Worm (Caenorhabditis elegans) whole organism, young adult: Measurements from ENCODE around the gene srw-4.

Source experiments
- F23B12.7 ChIP-seq: sonication (generic microtip); optimal IDR thresholded peaks from 2 replicates; lab custom pipeline; 2017; ENCODE audit warnings: missing genetic modification characterization, mild to moderate bottlenecking, missing compliant biosample characterization, antibody characterized with exemption, moderate library complexity; ENCODE audit not compliant: insufficient read depth
- F55B11.4 ChIP-seq: sonication (generic microtip); optimal IDR thresholded peaks from 2 replicates; lab custom pipeline; 2016; ENCODE audit warnings: missing compliant biosample characterization, missing genetic modification characterization, borderline replicate concordance; ENCODE audit not compliant: insufficient read depth
- K11D2.4 ChIP-seq: fragments of 200-800 bp; sonication (Bioruptor generic); IDR thresholded peaks from 2 replicates; pipeline ENCODE4 v1.3.6; 2022; ENCODE audit warnings: missing genetic modification reagents, missing genetic modification characterization, missing compliant biosample characterization
- K12H6.12 ChIP-seq: fragments of 200-800 bp; sonication (Bioruptor generic); optimal IDR thresholded peaks from 2 replicates; lab custom pipeline; 2018; ENCODE audit warnings: mild to moderate bottlenecking, missing genetic modification characterization, missing compliant biosample characterization
- T26A5.8 ChIP-seq: sonication (generic microtip); optimal IDR thresholded peaks from 2 replicates; lab custom pipeline; 2016; ENCODE audit warnings: missing genetic modification characterization, missing compliant biosample characterization
- Y53G8AR.9 ChIP-seq: fragments of 200-800 bp; sonication (Bioruptor generic); conservative IDR thresholded peaks from 2 replicates; pipeline ENCODE4 v1.3.6; 2022; ENCODE audit warnings: missing genetic modification reagents, missing genetic modification characterization, missing compliant biosample characterization
- akir-1 ChIP-seq: fragments of 200-800 bp; sonication (Bioruptor generic); optimal IDR thresholded peaks from 2 replicates; lab custom pipeline; 2018; ENCODE audit warnings: mild to moderate bottlenecking, missing genetic modification characterization, moderate library complexity, missing compliant biosample characterization
- ama-1 ChIP-seq, 3 experiments: fragments of 150-350 bp in 1 of 3; sonication (generic microtip) in 2 of 3; optimal IDR thresholded peaks; 2 replicates each; lab custom pipeline; 2014 to 2018; ENCODE audit warnings: missing biosample characterization in 2 of 3, missing genetic modification characterization in 2 of 3, missing genetic modification reagents in 2 of 3
- atf-7 ChIP-seq: sonication (generic microtip); optimal IDR thresholded peaks from 2 replicates; lab custom pipeline; 2017; ENCODE audit warnings: mild to moderate bottlenecking, missing genetic modification characterization, missing compliant biosample characterization
- bed-1 ChIP-seq: fragments of 200-800 bp; sonication (Bioruptor generic); IDR thresholded peaks from 2 replicates; pipeline ENCODE4 v1.3.6; 2022; ENCODE audit warnings: missing genetic modification reagents, missing genetic modification characterization, missing compliant biosample characterization
- bed-2 ChIP-seq: fragments of 200-800 bp; sonication (Bioruptor generic); IDR thresholded peaks from 2 replicates; pipeline ENCODE4 v1.3.6; 2022; ENCODE audit warnings: missing genetic modification reagents, missing genetic modification characterization, missing compliant biosample characterization
- ccch-3 ChIP-seq: fragments of 200-800 bp; sonication (Bioruptor generic); optimal IDR thresholded peaks from 2 replicates; lab custom pipeline; 2018; ENCODE audit warnings: mild to moderate bottlenecking, missing genetic modification characterization, missing compliant biosample characterization
- cebp-1 ChIP-seq, 2 experiments: fragments of 200-800 bp in 1 of 2; sonication (Bioruptor generic) in 1 of 2; sonication (generic microtip) in 1 of 2; IDR thresholded peaks in 1 of 2; optimal IDR thresholded peaks in 1 of 2; 2 replicates each; pipeline versions ENCODE4 v1.3.6 to Lab custom; 2017 to 2022; ENCODE audit warnings: missing compliant biosample characterization in 2 of 2, missing genetic modification characterization in 2 of 2, mild to moderate bottlenecking in 1 of 2, missing genetic modification reagents in 1 of 2, moderate library complexity in 1 of 2
- cebp-2 ChIP-seq: fragments of 200-800 bp; sonication (Bioruptor generic); IDR thresholded peaks from 2 replicates; pipeline ENCODE4 v1.3.6; 2022; ENCODE audit warnings: missing genetic modification characterization, missing compliant biosample characterization
- ceh-40 ChIP-seq: fragments of 200-800 bp; sonication (Bioruptor generic); IDR thresholded peaks from 2 replicates; pipeline ENCODE4 v1.3.6; 2022; ENCODE audit warnings: missing genetic modification characterization, missing compliant biosample characterization
- die-1 ChIP-seq: sonication (generic microtip); optimal IDR thresholded peaks from 2 replicates; lab custom pipeline; 2016; ENCODE audit warnings: missing genotype, mild to moderate bottlenecking, missing genetic modification characterization, missing compliant biosample characterization
- egl-18 ChIP-seq: fragments of 200-800 bp; sonication (Bioruptor generic); IDR thresholded peaks from 2 replicates; pipeline ENCODE4 v1.3.6; 2022; ENCODE audit warnings: missing genetic modification reagents, missing genetic modification characterization, missing compliant biosample characterization
- hlh-26 ChIP-seq: fragments of 200-800 bp; sonication (Bioruptor generic); conservative IDR thresholded peaks from 2 replicates; pipeline ENCODE4 v1.3.6; 2022; ENCODE audit warnings: missing genetic modification reagents, missing genetic modification characterization, missing compliant biosample characterization
- lin-26 ChIP-seq: fragments of 200-800 bp; sonication (Bioruptor generic); IDR thresholded peaks from 2 replicates; pipeline ENCODE4 v1.3.6; 2022; ENCODE audit warnings: missing genetic modification reagents, missing genetic modification characterization, missing compliant biosample characterization
- lin-40 ChIP-seq: sonication (generic microtip); optimal IDR thresholded peaks from 2 replicates; lab custom pipeline; 2016; ENCODE audit warnings: missing genetic modification characterization, mild to moderate bottlenecking, missing compliant biosample characterization, missing genotype, missing genetic modification reagents
- lin-54 ChIP-seq: fragments of 200-800 bp; sonication (Bioruptor generic); optimal IDR thresholded peaks from 2 replicates; lab custom pipeline; 2018; ENCODE audit warnings: mild to moderate bottlenecking, missing genetic modification characterization, missing compliant biosample characterization
- madf-6 ChIP-seq: fragments of 200-800 bp; sonication (Bioruptor generic); IDR thresholded peaks from 2 replicates; pipeline ENCODE4 v1.3.6; 2022; ENCODE audit warnings: missing genetic modification reagents, missing genetic modification characterization, missing compliant biosample characterization
- mes-4 ChIP-seq: sonication (generic microtip); optimal IDR thresholded peaks from 2 replicates; lab custom pipeline; 2016; ENCODE audit warnings: missing genotype, missing genetic modification characterization, missing compliant biosample characterization
- nfya-2 ChIP-seq: fragments of 200-800 bp; sonication (Bioruptor generic); IDR thresholded peaks from 2 replicates; pipeline ENCODE4 v1.3.6; 2022; ENCODE audit warnings: missing genetic modification reagents, missing genetic modification characterization, missing compliant biosample characterization
- nhr-27 ChIP-seq: fragments of 200-800 bp; sonication (Bioruptor generic); optimal IDR thresholded peaks from 2 replicates; lab custom pipeline; 2018; ENCODE audit warnings: mild to moderate bottlenecking, missing genetic modification characterization, moderate library complexity, missing compliant biosample characterization
- nhr-80 ChIP-seq: sonication (generic microtip); optimal IDR thresholded peaks from 2 replicates; lab custom pipeline; 2016; ENCODE audit warnings: missing genetic modification characterization, missing compliant biosample characterization
- repo-1 ChIP-seq: sonication (generic microtip); optimal IDR thresholded peaks from 2 replicates; lab custom pipeline; 2017; ENCODE audit warnings: mild to moderate bottlenecking, missing genetic modification characterization, missing compliant biosample characterization
- rpc-1 ChIP-seq, 2 experiments: fragments of 150-350 bp in 1 of 2; sonication (generic microtip) in 1 of 2; optimal IDR thresholded peaks; 2 replicates each; lab custom pipeline; 2014 to 2018; ENCODE audit warnings: missing biosample characterization in 1 of 2, missing genetic modification characterization in 1 of 2, missing genetic modification reagents in 1 of 2, missing genotype in 1 of 2
- sptf-2 ChIP-seq: fragments of 200-800 bp; sonication (Bioruptor generic); optimal IDR thresholded peaks from 2 replicates; lab custom pipeline; 2018; ENCODE audit warnings: mild to moderate bottlenecking, missing genetic modification characterization, missing compliant biosample characterization
- unc-130 ChIP-seq: sonication (generic microtip); optimal IDR thresholded peaks from 2 replicates; lab custom pipeline; 2016; ENCODE audit warnings: missing genetic modification reagents, missing genetic modification characterization, missing compliant biosample characterization
- ztf-28 ChIP-seq: fragments of 200-800 bp; sonication (Bioruptor generic); IDR thresholded peaks from 2 replicates; pipeline ENCODE4 v1.3.6; 2022; ENCODE audit warnings: missing genetic modification reagents, missing genetic modification characterization, missing compliant biosample characterization
- ztf-6 ChIP-seq: fragments of 200-800 bp; sonication (Bioruptor generic); IDR thresholded peaks from 2 replicates; pipeline ENCODE4 v1.3.6; 2022; ENCODE audit warnings: missing genetic modification reagents, missing genetic modification characterization, missing compliant biosample characterization

The srw-4 gene

DNA sequence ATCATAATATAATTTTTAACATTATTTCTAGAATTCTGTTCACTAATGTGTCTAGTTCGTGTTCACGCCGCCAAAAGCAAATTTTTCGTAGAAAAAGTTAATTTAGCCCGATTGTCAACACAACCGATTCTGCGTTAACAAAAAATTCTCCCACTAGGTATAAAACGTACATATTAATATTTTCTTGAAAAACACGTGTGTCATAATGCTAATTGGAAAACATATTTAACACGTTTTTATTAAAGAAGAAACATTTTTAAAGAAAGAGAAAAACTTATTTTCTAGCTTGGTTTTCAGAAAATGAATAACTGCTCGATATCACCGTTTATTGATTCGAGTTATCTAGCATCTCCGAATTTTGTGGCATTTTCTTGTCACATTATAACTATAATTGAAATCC is 18.5 kb downstream of the srw-4 start, which contains the start of gene srh-243:
TSS of gene srh-243 (plus strand) at position 301 of the 400 bp plus-strand sequence.
- TF ChIP-seq ztf-6 (GFP tag; lab: Robert Waterston, UW): no peak
- no peak for TF ChIP-seq K11D2.4 (GFP tag; lab: Robert Waterston, UW)
- TF ChIP-seq mes-4 (tag; lab: Kevin White, UChicago): no peak
- no peak for TF ChIP-seq ceh-40 (GFP tag; lab: Robert Waterston, UW)
- TF ChIP-seq K12H6.12 (tag; lab: Kevin White, UChicago): no peak
- no peak for TF ChIP-seq F55B11.4
- no peak for TF ChIP-seq unc-130

DNA sequence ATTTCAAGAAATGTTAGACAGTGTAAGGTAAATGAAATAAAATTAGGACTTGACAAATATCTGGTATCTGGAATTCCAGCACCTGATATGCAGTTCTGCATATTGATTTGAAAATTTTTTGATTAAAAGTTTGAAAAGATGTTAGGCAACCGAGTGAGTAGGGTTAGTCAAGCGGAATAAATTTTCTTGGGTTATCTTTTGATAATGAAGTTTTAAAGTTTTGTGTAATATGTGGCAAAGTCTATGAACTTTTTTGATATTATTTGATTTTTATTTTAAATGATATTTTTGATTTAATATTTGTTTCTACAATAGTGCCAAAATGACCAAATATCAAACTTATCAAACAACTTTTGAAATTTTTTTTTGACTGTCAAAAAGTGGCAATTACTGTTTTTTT is 19.1 kb downstream of the srw-4 start, which contains the start of gene srh-241:
TSS of gene srh-241 (minus strand) at position 101 of the 400 bp plus-strand sequence.
- TF ChIP-seq ama-1 (optimal IDR thresholded peaks at IDR 0.05; lab: Kevin White, UChicago) (no peak), ama-1 (GFP tag; optimal IDR thresholded peaks at IDR 0.05; lab: Kevin White, UChicago) (no peak), bed-1 (GFP tag; lab: Robert Waterston, UW) (no peak)

DNA sequence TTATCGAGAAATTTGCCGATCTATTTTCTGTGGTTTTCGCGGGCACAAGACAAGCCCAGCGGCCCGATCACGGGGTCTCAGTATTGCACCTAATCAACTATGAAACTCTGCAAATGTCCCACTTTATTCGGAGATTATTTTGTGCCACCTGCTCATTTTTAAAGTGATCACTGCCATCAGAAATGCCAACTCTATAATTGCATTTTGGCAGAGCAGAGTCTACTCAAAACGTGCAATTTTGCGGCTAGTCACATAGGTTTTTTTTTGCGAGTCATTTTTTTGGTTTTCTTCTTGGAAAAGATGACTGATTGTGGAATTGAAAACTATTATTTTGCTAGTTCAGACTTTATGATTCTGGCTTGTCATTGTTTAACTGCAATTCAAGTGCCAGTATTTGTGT is 23.7 kb downstream of the srw-4 start, which contains the start of gene srh-240:
TSS of gene srh-240 (plus strand) at position 301 of the 400 bp plus-strand sequence.
- TF ChIP-seq die-1 (tag; lab: Kevin White, UChicago) (no peak), lin-40 (no peak), cebp-1 (GFP tag; IDR thresholded peaks at IDR 0.05; lab: Robert Waterston, UW) (no peak), cebp-1 (tag; optimal IDR thresholded peaks at IDR 0.05; lab: Kevin White, UChicago) (no peak), madf-6 (no peak), nfya-2 (GFP tag; lab: Robert Waterston, UW) (no peak), F23B12.7 (tag; lab: Kevin White, UChicago) (no peak), repo-1 (tag; lab: Kevin White, UChicago) (no peak), ccch-3 (no peak), cebp-2 (GFP tag; lab: Robert Waterston, UW) (no peak), lin-54 (GFP tag; lab: Kevin White, UChicago) (no peak), rpc-1 (optimal IDR thresholded peaks at IDR 0.05; lab: Kevin White, UChicago) (no peak), rpc-1 (tag; optimal IDR thresholded peaks at IDR 0.05; lab: Kevin White, UChicago) (no peak), bed-2 (GFP tag; lab: Robert Waterston, UW) (no peak), hlh-26 (GFP tag; lab: Robert Waterston, UW) (no peak)
- TF ChIP-seq, all 124 proteins: peak for 0

DNA sequence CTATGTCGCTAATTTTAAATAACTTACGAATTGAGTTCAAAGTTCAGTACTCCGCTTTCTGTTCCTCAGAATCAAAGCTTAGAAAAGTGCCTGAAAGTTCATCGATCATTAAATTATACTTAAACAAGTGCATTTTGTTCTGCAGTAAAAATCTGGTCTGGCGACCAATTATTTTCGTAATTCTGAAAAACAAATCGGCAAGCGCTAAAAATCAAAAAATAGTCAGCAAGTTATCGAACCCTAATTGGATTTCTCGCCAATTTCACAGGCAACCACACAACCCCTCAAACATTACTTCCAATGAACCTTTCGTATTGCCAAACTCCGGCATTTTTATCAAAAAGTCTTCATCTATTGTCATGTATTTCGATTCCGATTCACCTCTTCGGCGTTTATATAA is 25.5 kb downstream of the srw-4 start, which contains the start of gene srh-272:
TSS of gene srh-272 (plus strand) at position 301 of the 400 bp plus-strand sequence.
- TF ChIP-seq nhr-27 (tag; lab: Kevin White, UChicago) (no peak), egl-18 (GFP tag; lab: Robert Waterston, UW) (no peak), T26A5.8 (tag; lab: Kevin White, UChicago) (no peak), ceh-40 (GFP tag; lab: Robert Waterston, UW) (no peak), Y53G8AR.9 (no peak), atf-7 (tag; lab: Kevin White, UChicago) (no peak), nhr-80 (tag; lab: Kevin White, UChicago) (no peak), sptf-2 (GFP tag; lab: Kevin White, UChicago) (no peak), lin-26 (GFP tag; lab: Robert Waterston, UW) (no peak), akir-1 (no peak), ztf-28 (GFP tag; lab: Robert Waterston, UW) (no peak)
- TF ChIP-seq, all 124 proteins: peak for 0
